Worm (Caenorhabditis elegans): ENCODE measurements around the gene sra-36.

The sra-36 gene

ce11 chrII:4579375-4579774 lies 38.8 kb upstream of the sra-36 start:
- TF ChIP-seq let-607 (tag; optimal IDR thresholded peaks at IDR 0.05) (no peak), sea-2 (GFP tag; IDR thresholded peaks at IDR 0.05) (no peak), ztf-25 (GFP tag; IDR thresholded peaks at IDR 0.05) (no peak), fkh-3 (tag; optimal IDR thresholded peaks at IDR 0.05) (no peak), gei-17 (GFP tag; optimal IDR thresholded peaks at IDR 0.05) (no peak), B0019.2 (GFP tag; conservative IDR thresholded peaks at IDR 0.05) (no peak), ccch-3 (GFP tag; optimal IDR thresholded peaks at IDR 0.05) (no peak)

- TF ChIP-seq B0336.3 (GFP tag; IDR thresholded peaks at IDR 0.05) (no peak), lsy-27 (tag; optimal IDR thresholded peaks at IDR 0.05; ENCODE audit: borderline replicate concordance, insufficient read depth) (no peak), mel-28 (tag; optimal IDR thresholded peaks at IDR 0.05; ENCODE audit: borderline replicate concordance) (no peak), snpc-4 (GFP tag; optimal IDR thresholded peaks at IDR 0.05) (no peak), snpc-4 (tag; optimal IDR thresholded peaks at IDR 0.05) (no peak), nhr-120 (GFP tag; IDR thresholded peaks at IDR 0.05) (no peak), dpl-1 (GFP tag; optimal IDR thresholded peaks at IDR 0.05) (no peak), madf-10 (tag; optimal IDR thresholded peaks at IDR 0.05) (no peak), aptf-2 (GFP tag; conservative IDR thresholded peaks at IDR 0.05) (no peak), hlh-12 (tag; optimal IDR thresholded peaks at IDR 0.05) (no peak), xnd-1 (tag; optimal IDR thresholded peaks at IDR 0.05) (no peak), lir-1 (GFP tag; conservative IDR thresholded peaks at IDR 0.05) (no peak), attf-3 (GFP tag; conservative IDR thresholded peaks at IDR 0.05) (no peak), F52B5.7 (tag; optimal IDR thresholded peaks at IDR 0.05) (no peak), unc-62 (GFP tag; optimal IDR thresholded peaks at IDR 0.05) (no peak)
Observed at ce11 chrII:4577391-4577790, 36.9 kb upstream of the sra-36 start.

- TF ChIP-seq somi-1 (GFP tag; optimal IDR thresholded peaks at IDR 0.05) (no peak), nhr-179 (tag; optimal IDR thresholded peaks at IDR 0.05) (no peak), egrh-3 (GFP tag; IDR thresholded peaks at IDR 0.05) (no peak), lin-35 (GFP tag; optimal IDR thresholded peaks at IDR 0.05) (no peak), dox-1 (GFP tag; IDR thresholded peaks at IDR 0.05) (no peak), ccch-3 (GFP tag; optimal IDR thresholded peaks at IDR 0.05) (no peak), Y67H2A.10 (GFP tag; conservative IDR thresholded peaks at IDR 0.05) (no peak), madf-3 (GFP tag; IDR thresholded peaks at IDR 0.05) (no peak)
Observed at ce11 chrII:4575579-4575978, 35.0 kb upstream of the sra-36 start.

- TF ChIP-seq dpff-1 (tag; optimal IDR thresholded peaks at IDR 0.05) = no peak
- no peak for TF ChIP-seq hmg-1.2 (GFP tag; IDR thresholded peaks at IDR 0.05)
- no peak for TF ChIP-seq ekl-4 (GFP tag; IDR thresholded peaks at IDR 0.05)
- no peak for TF ChIP-seq lir-1 (GFP tag; conservative IDR thresholded peaks at IDR 0.05)
- no peak for TF ChIP-seq F23B12.7 (tag; optimal IDR thresholded peaks at IDR 0.05; ENCODE audit: insufficient read depth)
- no peak for TF ChIP-seq ets-4 (GFP tag; optimal IDR thresholded peaks at IDR 0.05)
- TF ChIP-seq F22D6.2 (tag; optimal IDR thresholded peaks at IDR 0.05) = no peak
- TF ChIP-seq Y53G8AR.9 (GFP tag; conservative IDR thresholded peaks at IDR 0.05) = no peak
- TF ChIP-seq mel-28 (tag; optimal IDR thresholded peaks at IDR 0.05; ENCODE audit: borderline replicate concordance) = no peak
- TF ChIP-seq somi-1 (GFP tag; optimal IDR thresholded peaks at IDR 0.05) = no peak
- no peak for TF ChIP-seq lag-1 (GFP tag; IDR thresholded peaks at IDR 0.05)
- TF ChIP-seq ama-1 (optimal IDR thresholded peaks at IDR 0.05) = no peak
- no peak for TF ChIP-seq ama-1 (GFP tag; optimal IDR thresholded peaks at IDR 0.05)
- no peak for TF ChIP-seq B0261.1 (tag; optimal IDR thresholded peaks at IDR 0.05)
- no peak for TF ChIP-seq snpc-1.1 (tag; optimal IDR thresholded peaks at IDR 0.05; ENCODE audit: insufficient read depth)
- TF ChIP-seq mxl-1 (tag; optimal IDR thresholded peaks at IDR 0.05) = no peak
- no peak for TF ChIP-seq nhr-179 (tag; optimal IDR thresholded peaks at IDR 0.05)
- TF ChIP-seq xnd-1 (tag; optimal IDR thresholded peaks at IDR 0.05) = no peak
- no peak for TF ChIP-seq ztf-22 (GFP tag; optimal IDR thresholded peaks at IDR 0.05)
- TF ChIP-seq attf-6 (GFP tag; IDR thresholded peaks at IDR 0.05) = no peak
- TF ChIP-seq snpc-1.3 (tag; optimal IDR thresholded peaks at IDR 0.05; ENCODE audit: insufficient read depth) = no peak
Observed at ce11 chrII:4574658-4575057, 34.1 kb upstream of the sra-36 start.
